Worm (Caenorhabditis elegans): ENCODE measurements around the gene ceh-18.

- TF ChIP-seq aly-1 (tag; optimal IDR thresholded peaks at IDR 0.05) (no peak), flt-1 (GFP tag; IDR thresholded peaks at IDR 0.05) (no peak), tbx-11 (GFP tag; IDR thresholded peaks at IDR 0.05) (no peak), ceh-13 (GFP tag; optimal IDR thresholded peaks at IDR 0.05) (no peak), tbx-37 (GFP tag; conservative IDR thresholded peaks at IDR 0.05) (no peak), ets-7 (tag; optimal IDR thresholded peaks at IDR 0.05) (no peak), ama-1 (optimal IDR thresholded peaks at IDR 0.05) (no peak)
Observed at ce11 chrX:3802743-3803142, 54.9 kb downstream of the ceh-18 start.
